Worm (Caenorhabditis elegans): ENCODE measurements around the gene rsp-4.

rsp-4 gene

DNA sequence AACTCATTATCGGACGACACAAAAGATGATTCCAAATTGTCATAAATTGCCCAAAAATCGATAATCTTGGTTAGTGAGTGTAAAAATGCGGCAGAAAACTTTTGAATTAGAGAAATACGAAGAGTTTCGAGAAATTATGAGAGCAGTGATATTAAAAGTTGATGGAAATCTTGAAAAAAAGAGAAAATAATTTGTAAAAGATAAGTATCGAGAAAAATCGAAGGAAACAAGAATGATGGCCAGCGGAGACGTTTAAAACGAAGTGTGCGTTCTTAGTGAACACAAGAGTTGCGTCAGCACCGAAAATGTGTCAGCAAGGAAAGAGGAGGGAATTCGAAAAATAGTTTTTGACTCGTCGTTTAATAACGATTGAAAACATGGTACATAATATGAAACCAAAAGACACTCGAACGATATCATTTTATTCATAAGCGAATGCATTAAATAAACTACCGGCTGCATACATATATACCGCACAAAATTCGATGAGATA lies 1.2 kb upstream of the rsp-4 start, which contains the start of gene ndx-6 (continued):
- TF ChIP-seq snpc-1.3 (tag; optimal IDR thresholded peaks at IDR 0.05; ENCODE audit: insufficient read depth) (peak; percentile 5), akir-1 (GFP tag; optimal IDR thresholded peaks at IDR 0.05) (no peak), unc-62 (GFP tag; optimal IDR thresholded peaks at IDR 0.05) (no peak), rec-8 (tag; optimal IDR thresholded peaks at IDR 0.05) (no peak), ceh-40 (GFP tag; IDR thresholded peaks at IDR 0.05) (no peak), F10E7.11 (tag; optimal IDR thresholded peaks at IDR 0.05) (no peak), K11D2.4 (GFP tag; IDR thresholded peaks at IDR 0.05) (peak; percentile 61; the same call in 1 of the 2 replicates), C17E4.6 (GFP tag; IDR thresholded peaks at IDR 0.05) (no peak), die-1 (tag; optimal IDR thresholded peaks at IDR 0.05) (no peak), nhr-27 (tag; optimal IDR thresholded peaks at IDR 0.05) (no peak), lin-26 (GFP tag; IDR thresholded peaks at IDR 0.05) (no peak), cebp-1 (GFP tag; IDR thresholded peaks at IDR 0.05) (no peak), cebp-1 (tag; optimal IDR thresholded peaks at IDR 0.05) (peak; percentile 65), ceh-100 (GFP tag; IDR thresholded peaks at IDR 0.05) (peak; percentile 60; the same call in 1 of the 2 replicates), ZK185.1 (tag; optimal IDR thresholded peaks at IDR 0.05; ENCODE audit: poor library complexity, severe bottlenecking) (peak; percentile 74), tbx-9 (tag; optimal IDR thresholded peaks at IDR 0.05; ENCODE audit: borderline replicate concordance) (no peak), F33H1.4 (GFP tag; IDR thresholded peaks at IDR 0.05) (peak; percentile 58), ztf-28 (GFP tag; IDR thresholded peaks at IDR 0.05) (no peak), hmg-20 (GFP tag; IDR thresholded peaks at IDR 0.05) (0 out of 2 replicates have a peak, but pooled peaks have one; percentile 13), ceh-27 (GFP tag; optimal IDR thresholded peaks at IDR 0.05) (peak; percentile 46), snpc-1.1 (tag; optimal IDR thresholded peaks at IDR 0.05; ENCODE audit: insufficient read depth) (no peak), attf-5 (GFP tag; optimal IDR thresholded peaks at IDR 0.05) (peak; percentile 77), lsl-1 (GFP tag; optimal IDR thresholded peaks at IDR 0.05) (peak; percentile 46), F52B5.7 (tag; optimal IDR thresholded peaks at IDR 0.05) (no peak), hlh-26 (GFP tag; conservative IDR thresholded peaks at IDR 0.05) (no peak), mes-4 (tag; optimal IDR thresholded peaks at IDR 0.05) (no peak), xnd-1 (tag; optimal IDR thresholded peaks at IDR 0.05) (peak; percentile 26), somi-1 (GFP tag; optimal IDR thresholded peaks at IDR 0.05) (no peak), athp-1 (tag; optimal IDR thresholded peaks at IDR 0.05) (peak; percentile 38), egrh-3 (GFP tag; IDR thresholded peaks at IDR 0.05) (no peak), nhr-120 (GFP tag; IDR thresholded peaks at IDR 0.05) (no peak), B0261.1 (tag; optimal IDR thresholded peaks at IDR 0.05) (no peak), ztf-3 (GFP tag; optimal IDR thresholded peaks at IDR 0.05) (no peak), B0019.2 (GFP tag; conservative IDR thresholded peaks at IDR 0.05) (no peak), dox-1 (GFP tag; IDR thresholded peaks at IDR 0.05) (peak; percentile 67), chd-7 (tag; optimal IDR thresholded peaks at IDR 0.05) (no peak), sptf-2 (GFP tag; optimal IDR thresholded peaks at IDR 0.05) (no peak), nfyb-1 (GFP tag; IDR thresholded peaks at IDR 0.05) (peak; percentile 77; the same call in 1 of the 2 replicates), bed-1 (GFP tag; IDR thresholded peaks at IDR 0.05) (no peak), Y95B8A.8 (GFP tag; IDR thresholded peaks at IDR 0.05) (0 out of 2 replicates have a peak, but pooled peaks have one; percentile 51), K12H6.12 (tag; optimal IDR thresholded peaks at IDR 0.05) (no peak), ztf-18 (tag; optimal IDR thresholded peaks at IDR 0.05) (peak; percentile 95), aptf-3 (GFP tag; IDR thresholded peaks at IDR 0.05) (no peak), D2030.7 (GFP tag; IDR thresholded peaks at IDR 0.05) (0 out of 2 replicates have a peak, but pooled peaks have one; percentile 17), F22D6.2 (tag; optimal IDR thresholded peaks at IDR 0.05) (no peak), C06A6.2 (GFP tag; conservative IDR thresholded peaks at IDR 0.05) (0 out of 2 replicates have a peak, but pooled peaks have one; percentile 54), aptf-2 (GFP tag; conservative IDR thresholded peaks at IDR 0.05) (no peak)

Data from whole organism, young adult.